Worm (Caenorhabditis elegans): ENCODE results near the gene ZK643.5.

ce11 chrIII:8917879-8918381 lies 38.1 kb downstream of the ZK643.5 start, which contains the start of gene cdc-25.3:
- TF ChIP-seq lin-39 (tag; optimal IDR thresholded peaks at IDR 0.05) (no peak), nhr-12 (tag; optimal IDR thresholded peaks at IDR 0.05) (no peak), nhr-237 (tag; optimal IDR thresholded peaks at IDR 0.05) (no peak), unc-39 (tag; optimal IDR thresholded peaks at IDR 0.05) (no peak), dmd-4 (tag; optimal IDR thresholded peaks at IDR 0.05) (no peak), F13H6.1 (tag; optimal IDR thresholded peaks at IDR 0.05) (no peak), lin-11 (tag; optimal IDR thresholded peaks at IDR 0.05) (no peak)

Data from whole organism, L2 larva.